Fruit fly (Drosophila melanogaster) whole organism, embryonic: ENCODE measurements around the gene Tsf1.

Experiments used
- Antp ChIP-seq: fragments of 200-800 bp; sonication (Bioruptor generic); optimal IDR thresholded peaks from 3 replicates; lab custom pipeline; 2016; ENCODE audit warnings: missing biosample characterization, missing genetic modification characterization
- Bdp1 ChIP-seq: fragments of 200-800 bp; sonication (Bioruptor generic); optimal IDR thresholded peaks from 3 replicates; lab custom pipeline; 2016; ENCODE audit warnings: missing biosample characterization, missing genetic modification characterization
- CG10267 ChIP-seq: fragments of 200-800 bp; sonication (Bioruptor generic); optimal IDR thresholded peaks from 2 replicates; lab custom pipeline; 2018; ENCODE audit warnings: missing biosample characterization, mild to moderate bottlenecking, missing genetic modification characterization, moderate library complexity
- CG15011 ChIP-seq: fragments of 200-800 bp; sonication (Bioruptor generic); optimal IDR thresholded peaks from 3 replicates; lab custom pipeline; 2018; ENCODE audit warnings: missing biosample characterization, mild to moderate bottlenecking, missing genetic modification characterization
- CG15514 ChIP-seq: fragments of 200-800 bp; sonication (Bioruptor generic); optimal IDR thresholded peaks from 3 replicates; lab custom pipeline; 2017; ENCODE audit warnings: missing biosample characterization, missing genetic modification characterization, mild to moderate bottlenecking, moderate library complexity, missing genetic modification reagents
- CG17361 ChIP-seq: fragments of 200-800 bp; sonication (Bioruptor generic); IDR thresholded peaks from 3 replicates; pipeline ENCODE4 v1.3.6; 2022; ENCODE audit warnings: missing biosample characterization, missing genetic modification characterization
- CG18599 ChIP-seq: fragments of 200-800 bp; sonication (Bioruptor generic); optimal IDR thresholded peaks from 3 replicates; lab custom pipeline; 2017; ENCODE audit warnings: missing biosample characterization, missing genetic modification characterization, mild to moderate bottlenecking, moderate library complexity, missing genetic modification reagents
- CG18764 ChIP-seq: fragments of 200-800 bp; sonication (Bioruptor generic); optimal IDR thresholded peaks from 3 replicates; lab custom pipeline; 2016; ENCODE audit warnings: missing biosample characterization, missing genetic modification characterization
- CG2199 ChIP-seq: fragments of 200-800 bp; sonication (Bioruptor generic); IDR thresholded peaks from 3 replicates; pipeline ENCODE4 v1.3.6; 2022; ENCODE audit warnings: missing biosample characterization, missing genetic modification characterization
- CG3065 ChIP-seq: fragments of 200-800 bp; sonication (Bioruptor generic); optimal IDR thresholded peaks from 2 replicates; lab custom pipeline; 2016; ENCODE audit warnings: missing biosample characterization, missing genetic modification characterization
- CG3281 ChIP-seq: fragments of 200-800 bp; sonication (Bioruptor generic); optimal IDR thresholded peaks from 3 replicates; lab custom pipeline; 2017; ENCODE audit warnings: missing biosample characterization, mild to moderate bottlenecking, missing genetic modification characterization
- CG3847 ChIP-seq: fragments of 200-800 bp; sonication (Bioruptor generic); IDR thresholded peaks from 2 replicates; pipeline ENCODE4 v1.3.6; 2022; ENCODE audit warnings: missing biosample characterization, missing genetic modification characterization
- CG4820 ChIP-seq: fragments of 200-800 bp; sonication (Bioruptor generic); optimal IDR thresholded peaks from 3 replicates; lab custom pipeline; 2016; ENCODE audit warnings: missing biosample characterization, missing genetic modification characterization
- CG6272 ChIP-seq: fragments of 200-800 bp; sonication (Bioruptor generic); IDR thresholded peaks from 2 replicates; pipeline ENCODE4 v1.3.6; 2022; ENCODE audit warnings: missing biosample characterization, missing genetic modification characterization
- CG9437 ChIP-seq: fragments of 200-800 bp; sonication (Bioruptor generic); optimal IDR thresholded peaks from 2 replicates; lab custom pipeline; 2018; ENCODE audit warnings: missing biosample characterization, mild to moderate bottlenecking, missing genetic modification characterization
- CTCF ChIP-seq: fragments of 200-800 bp; sonication (Bioruptor generic); optimal IDR thresholded peaks from 2 replicates; lab custom pipeline; 2017; ENCODE audit warnings: missing biosample characterization, mild to moderate bottlenecking, missing genetic modification characterization, moderate library complexity
- Camta ChIP-seq: fragments of 200-800 bp; sonication (Bioruptor generic); optimal IDR thresholded peaks from 2 replicates; lab custom pipeline; 2016; ENCODE audit warnings: missing biosample characterization, missing genetic modification characterization
- Dll ChIP-seq: fragments of 200-800 bp; sonication (Bioruptor generic); IDR thresholded peaks from 4 replicates; pipeline ENCODE4 v1.3.6; 2022; ENCODE audit warnings: missing biosample characterization, missing genetic modification characterization; ENCODE audit not compliant: partially characterized antibody
- Dref ChIP-seq: fragments of 200-800 bp; sonication (Bioruptor generic); IDR thresholded peaks from 2 replicates; pipeline ENCODE4 v1.3.6; 2022; ENCODE audit warnings: missing biosample characterization, missing genetic modification characterization
- Drgx ChIP-seq: fragments of 200-800 bp; sonication (Bioruptor generic); IDR thresholded peaks from 2 replicates; pipeline ENCODE4 v1.3.6; 2022; ENCODE audit warnings: missing biosample characterization, missing genetic modification characterization
- Eip74EF ChIP-seq, 2 experiments: fragments of 200-800 bp in 1 of 2; fragments of >200 bp in 1 of 2; sonication (Bioruptor generic) in 1 of 2; optimal IDR thresholded peaks; 2 replicates each; lab custom pipeline; 2017 to 2019; ENCODE audit warnings: missing biosample characterization in 2 of 2, missing genetic modification characterization in 2 of 2, mild to moderate bottlenecking in 1 of 2, moderate library complexity in 1 of 2
- Ets65A ChIP-seq: fragments of 200-800 bp; sonication (Bioruptor generic); peaks from one replicate; lab custom pipeline; 2016; ENCODE audit warnings: missing biosample characterization, missing genetic modification characterization
- HLHmδ ChIP-seq: fragments of 200-800 bp; sonication (Bioruptor generic); optimal IDR thresholded peaks from 2 replicates; lab custom pipeline; 2018; ENCODE audit warnings: missing biosample characterization, mild to moderate bottlenecking, missing genetic modification characterization, moderate library complexity
- Hr78 ChIP-seq, 2 experiments: fragments of 200-800 bp in 1 of 2; fragments of >200 bp in 1 of 2; sonication (Bioruptor generic) in 1 of 2; optimal IDR thresholded peaks; 2 replicates each; lab custom pipeline; 2017 to 2019; ENCODE audit warnings: missing biosample characterization in 2 of 2, missing genetic modification characterization in 2 of 2, mild to moderate bottlenecking in 1 of 2, moderate library complexity in 1 of 2
- Max ChIP-seq: fragments of 200-800 bp; sonication (Bioruptor generic); optimal IDR thresholded peaks from 2 replicates; lab custom pipeline; 2016; ENCODE audit warnings: missing biosample characterization, mild to moderate bottlenecking, missing genetic modification characterization
- NK7.1 ChIP-seq: fragments of 200-800 bp; sonication (Bioruptor generic); optimal IDR thresholded peaks from 3 replicates; lab custom pipeline; 2016; ENCODE audit warnings: missing biosample characterization, missing genetic modification characterization
- Pdp1 ChIP-seq, 2 experiments: fragments of 200-800 bp; sonication (Bioruptor generic); optimal IDR thresholded peaks; 3 replicates each; lab custom pipeline; 2016; ENCODE audit warnings: missing biosample characterization in 2 of 2, missing genetic modification characterization in 2 of 2, mild to moderate bottlenecking in 1 of 2, moderate library complexity in 1 of 2
- Poxn ChIP-seq: fragments of 200-800 bp; sonication (Bioruptor generic); IDR thresholded peaks from 2 replicates; pipeline ENCODE4 v1.3.6; 2022; ENCODE audit warnings: missing biosample characterization, missing genetic modification characterization
- Rx ChIP-seq: fragments of 200-800 bp; sonication (Bioruptor generic); IDR thresholded peaks from 2 replicates; pipeline ENCODE4 v1.3.6; 2022; ENCODE audit warnings: missing biosample characterization, missing genetic modification characterization
- Usf ChIP-seq: fragments of 200-800 bp; sonication (Bioruptor generic); optimal IDR thresholded peaks from 2 replicates; lab custom pipeline; 2017; ENCODE audit warnings: missing genotype, missing biosample characterization, missing genetic modification characterization
- Xrp1 ChIP-seq: fragments of 200-800 bp; sonication (Bioruptor generic); IDR thresholded peaks from 2 replicates; pipeline ENCODE4 v1.3.6; 2022; ENCODE audit warnings: missing biosample characterization, missing genetic modification characterization
- abd-A ChIP-seq: fragments of 200-800 bp; sonication (Bioruptor generic); optimal IDR thresholded peaks from 3 replicates; lab custom pipeline; 2019; ENCODE audit warnings: missing biosample characterization, mild to moderate bottlenecking, missing genetic modification characterization, moderate library complexity
- ac ChIP-seq: fragments of 200-800 bp; sonication (Bioruptor generic); optimal IDR thresholded peaks from 3 replicates; lab custom pipeline; 2017; ENCODE audit warnings: missing biosample characterization, mild to moderate bottlenecking, missing genetic modification characterization
- al ChIP-seq: fragments of 200-800 bp; sonication (Bioruptor generic); IDR thresholded peaks from 2 replicates; pipeline ENCODE4 v1.3.6; 2022; ENCODE audit warnings: missing biosample characterization, missing genetic modification characterization
- crc ChIP-seq: fragments of 200-800 bp; sonication (Bioruptor generic); optimal IDR thresholded peaks from 2 replicates; lab custom pipeline; 2016; ENCODE audit warnings: missing biosample characterization, missing genetic modification characterization
- crol ChIP-seq: fragments of 200-800 bp; sonication (Bioruptor generic); IDR thresholded peaks from 2 replicates; pipeline ENCODE4 v1.3.6; 2022; ENCODE audit warnings: missing biosample characterization, missing genetic modification characterization
- da ChIP-seq: fragments of 200-800 bp; sonication (Bioruptor generic); optimal IDR thresholded peaks from 2 replicates; lab custom pipeline; 2016; ENCODE audit warnings: missing biosample characterization, missing genetic modification characterization
- dati ChIP-seq: fragments of 200-800 bp; sonication (Bioruptor generic); IDR thresholded peaks from 2 replicates; pipeline ENCODE4 v1.3.6; 2022; ENCODE audit warnings: missing biosample characterization, missing genetic modification characterization
- ewg ChIP-seq: fragments of 200-800 bp; sonication (Bioruptor generic); optimal IDR thresholded peaks from 3 replicates; lab custom pipeline; 2017; ENCODE audit warnings: mild to moderate bottlenecking, missing biosample characterization, missing genetic modification reagents, missing genetic modification characterization
- gcm2 ChIP-seq: fragments of 200-800 bp; sonication (Bioruptor generic); optimal IDR thresholded peaks from 2 replicates; lab custom pipeline; 2016; ENCODE audit warnings: missing biosample characterization, missing genetic modification characterization
- grau ChIP-seq: fragments of 200-800 bp; optimal IDR thresholded peaks from 3 replicates; lab custom pipeline; 2019; ENCODE audit warnings: missing biosample characterization, mild to moderate bottlenecking, missing genetic modification characterization, moderate library complexity
- lmd ChIP-seq: fragments of 200-800 bp; sonication (Bioruptor generic); IDR thresholded peaks from 2 replicates; pipeline ENCODE4 v1.3.6; 2022; ENCODE audit warnings: missing biosample characterization, missing genetic modification characterization
- onecut ChIP-seq: fragments of 200-800 bp; sonication (Bioruptor generic); IDR thresholded peaks from 2 replicates; pipeline ENCODE4 v1.3.6; 2022; ENCODE audit warnings: missing biosample characterization, missing genetic modification characterization
- pan ChIP-seq, 4 experiments: fragments of >200 bp in 3 of 4; fragments of 200-800 bp in 1 of 4; sonication (Bioruptor generic) in 1 of 4; optimal IDR thresholded peaks in 3 of 4; IDR thresholded peaks in 1 of 4; 2 replicates each; pipeline versions ENCODE4 v1.3.6 to Lab custom; 2017 to 2022; ENCODE audit warnings: missing biosample characterization in 2 of 4, missing genetic modification characterization in 2 of 4, mixed read lengths in 1 of 4
- pb ChIP-seq: fragments of 200-800 bp; sonication (Bioruptor generic); optimal IDR thresholded peaks from 3 replicates; lab custom pipeline; 2016; ENCODE audit warnings: missing biosample characterization, missing genetic modification characterization
- ro ChIP-seq: fragments of 200-800 bp; sonication (Bioruptor generic); IDR thresholded peaks from 2 replicates; pipeline ENCODE4 v1.3.6; 2022; ENCODE audit warnings: missing biosample characterization, missing genetic modification characterization
- schlank ChIP-seq: fragments of 200-800 bp; sonication (Bioruptor generic); optimal IDR thresholded peaks from 2 replicates; lab custom pipeline; 2018; ENCODE audit warnings: missing biosample characterization, mild to moderate bottlenecking, missing genetic modification characterization
- sens ChIP-seq: fragments of 200-800 bp; sonication (Bioruptor generic); peaks from one replicate; lab custom pipeline; 2016; ENCODE audit warnings: missing biosample characterization, missing genetic modification characterization
- slou ChIP-seq: fragments of 200-800 bp; sonication (Bioruptor generic); optimal IDR thresholded peaks from 3 replicates; lab custom pipeline; 2016; ENCODE audit warnings: missing biosample characterization, missing genetic modification characterization
- tgo ChIP-seq: fragments of 200-800 bp; sonication (Bioruptor generic); IDR thresholded peaks from 3 replicates; pipeline ENCODE4 v1.3.6; 2022; ENCODE audit warnings: missing biosample characterization, missing genetic modification characterization
- usp ChIP-seq: fragments of >200 bp; optimal IDR thresholded peaks from 2 replicates; lab custom pipeline; 2017; ENCODE audit warnings: missing biosample characterization, missing genetic modification characterization
- zfh1 ChIP-seq: fragments of 200-800 bp; sonication (Bioruptor generic); IDR thresholded peaks from 3 replicates; pipeline ENCODE4 v1.3.6; 2022; ENCODE audit warnings: missing biosample characterization, missing genetic modification characterization

Tsf1 gene

dm6 chrX:18357756-18358182, 29.1 kb upstream of the Tsf1 start (continued):
- no peak for TF ChIP-seq Hr78 (GFP tag; optimal IDR thresholded peaks at IDR 0.05; lab: Kevin White, UChicago)
- TF ChIP-seq CG15011 = no peak
- TF ChIP-seq Eip74EF (GFP tag; optimal IDR thresholded peaks at IDR 0.05; lab: Kevin White, UChicago) = no peak
- no peak for TF ChIP-seq Max (GFP tag; lab: Kevin White, UChicago)
- TF ChIP-seq CTCF (GFP tag; lab: Kevin White, UChicago) = peak; percentile 87
- TF ChIP-seq tgo = 0 out of 3 replicates have a peak, but pooled peaks have one; percentile 6
- peak; percentile 1 for TF ChIP-seq ewg (GFP tag; lab: Kevin White, UChicago)
- peak; percentile 60 for TF ChIP-seq abd-A
- no peak for TF ChIP-seq onecut (GFP tag; lab: Robert Waterston, UW)
- no peak for TF ChIP-seq Bdp1 (GFP tag; lab: Kevin White, UChicago)
- no peak for TF ChIP-seq CG17361 (GFP tag; lab: Robert Waterston, UW)
- no peak for TF ChIP-seq Dll
- TF ChIP-seq pb = no peak
- TF ChIP-seq dati = no peak
- no peak for TF ChIP-seq CG15514 (GFP tag; lab: Kevin White, UChicago)
- TF ChIP-seq CG18764 (GFP tag; lab: Kevin White, UChicago) = no peak
- no peak for TF ChIP-seq CG4820
- no peak for TF ChIP-seq da (GFP tag; lab: Kevin White, UChicago)
- peak; percentile 3 for TF ChIP-seq HLHmδ (GFP tag; lab: Kevin White, UChicago)
- no peak for TF ChIP-seq usp
- no peak for TF ChIP-seq Dref
- TF ChIP-seq ac (GFP tag; lab: Kevin White, UChicago) = no peak
- no peak for TF ChIP-seq Rx (GFP tag; lab: Robert Waterston, UW)
- no peak for TF ChIP-seq grau (tag; lab: Kevin White, UChicago)
- TF ChIP-seq al (GFP tag; lab: Robert Waterston, UW) = no peak
- no peak for TF ChIP-seq Usf (GFP tag; lab: Kevin White, UChicago)
- no peak for TF ChIP-seq zfh1 (GFP tag; lab: Robert Waterston, UW)
- no peak for TF ChIP-seq Drgx (GFP tag; lab: Robert Waterston, UW)
- TF ChIP-seq Camta (GFP tag; lab: Kevin White, UChicago) = no peak
- peak; percentile 88 for TF ChIP-seq CG2199 (GFP tag; lab: Robert Waterston, UW)
- 0 out of 2 replicates have a peak, but pooled peaks have one; percentile 31 for TF ChIP-seq crol (GFP tag; lab: Robert Waterston, UW)
- no peak for TF ChIP-seq gcm2
- no peak for TF ChIP-seq CG3281 (GFP tag; lab: Kevin White, UChicago)
- TF ChIP-seq Xrp1 (GFP tag; lab: Robert Waterston, UW) = no peak
- TF ChIP-seq lmd (GFP tag; lab: Robert Waterston, UW) = no peak
- no peak for TF ChIP-seq CG9437 (GFP tag; lab: Kevin White, UChicago)
- TF ChIP-seq CG3847 (GFP tag; lab: Robert Waterston, UW) = no peak
- TF ChIP-seq CG3065 (GFP tag; lab: Kevin White, UChicago) = no peak
- TF ChIP-seq CG18599 (GFP tag; lab: Kevin White, UChicago) = no peak
- TF ChIP-seq slou = no peak
- no peak; the same call in 1 of the 2 replicates for TF ChIP-seq CG6272
- TF ChIP-seq Ets65A (GFP tag; lab: Kevin White, UChicago) = peak; percentile 90
- no peak for TF ChIP-seq schlank
- TF ChIP-seq crc (GFP tag; lab: Kevin White, UChicago) = no peak
- TF ChIP-seq CG10267 (tag; lab: Kevin White, UChicago) = no peak
- TF ChIP-seq ro (GFP tag; lab: Robert Waterston, UW) = no peak
- no peak for TF ChIP-seq pan (optimal IDR thresholded peaks at IDR 0.05; lab: Kevin White, UChicago)
- TF ChIP-seq pan (GFP tag; optimal IDR thresholded peaks at IDR 0.05 in 1 of 2, IDR thresholded peaks at IDR 0.05 in 1 of 2) = no peak
- no peak for TF ChIP-seq Antp (GFP tag; lab: Kevin White, UChicago)
- TF ChIP-seq NK7.1 (GFP tag; lab: Kevin White, UChicago) = no peak
- peak in 1 of 2 experiments; percentile 27 for TF ChIP-seq Pdp1 (GFP tag; optimal IDR thresholded peaks at IDR 0.05; lab: Kevin White, UChicago)
- no peak for TF ChIP-seq Poxn (GFP tag; lab: Robert Waterston, UW)
- peak; percentile 48 for TF ChIP-seq sens (GFP tag; lab: Kevin White, UChicago)
